Fruit fly (Drosophila melanogaster): ENCODE results near the gene Gr93c.

The Gr93c gene

DNA sequence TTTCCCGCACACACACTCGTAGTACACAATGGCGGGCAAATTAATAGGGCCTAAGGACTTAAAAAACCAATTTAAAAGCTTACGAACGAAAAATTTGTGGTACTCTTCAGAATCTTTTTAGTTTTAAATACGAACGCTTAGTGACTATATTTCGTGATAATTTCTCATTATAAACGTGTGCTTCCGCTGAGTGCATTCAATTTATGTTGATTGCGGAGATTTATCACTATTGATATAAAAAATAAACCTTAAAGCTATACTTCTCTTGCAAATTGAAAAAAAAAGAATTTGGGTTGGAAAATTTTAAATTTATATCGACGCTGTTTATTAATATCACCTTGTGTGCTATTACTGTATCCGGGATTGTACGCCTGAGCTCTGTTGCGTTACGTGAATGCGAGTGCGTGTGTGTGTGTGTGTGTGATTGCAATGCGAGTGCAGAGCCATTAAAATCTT lies 4.0 kb upstream of the Gr93c start (continued):
- peak; percentile 92 for TF ChIP-seq Ets65A (GFP tag)
- TF ChIP-seq CG17802 (tag; optimal IDR thresholded peaks at IDR 0.05): no peak
- TF ChIP-seq Opbp (GFP tag; IDR thresholded peaks at IDR 0.05; ENCODE audit: partially characterized antibody): no peak
- peak; percentile 53 for TF ChIP-seq nau (GFP tag; optimal IDR thresholded peaks at IDR 0.05)
- TF ChIP-seq az2 (GFP tag; optimal IDR thresholded peaks at IDR 0.05): peak; percentile 75
- TF ChIP-seq Hmr (GFP tag; optimal IDR thresholded peaks at IDR 0.05): peak; percentile 55
- TF ChIP-seq CG3407 (GFP tag; optimal IDR thresholded peaks at IDR 0.05): peak; percentile 46
- peak; percentile 30 for TF ChIP-seq jumu (GFP tag; optimal IDR thresholded peaks at IDR 0.05)
- TF ChIP-seq D (optimal IDR thresholded peaks at IDR 0.05): no peak
- peak; percentile 77 for TF ChIP-seq D (GFP tag; optimal IDR thresholded peaks at IDR 0.05)
- TF ChIP-seq Bdp1 (GFP tag; optimal IDR thresholded peaks at IDR 0.05): no peak
- peak; percentile 86 for TF ChIP-seq CG2712 (tag; optimal IDR thresholded peaks at IDR 0.05)
- peak; percentile 69 for TF ChIP-seq CG33557 (GFP tag; optimal IDR thresholded peaks at IDR 0.05)
- TF ChIP-seq Trl (optimal IDR thresholded peaks at IDR 0.05): no peak
- peak; percentile 66 for TF ChIP-seq Trl (GFP tag; optimal IDR thresholded peaks at IDR 0.05)
- no peak for TF ChIP-seq CG1792 (GFP tag; optimal IDR thresholded peaks at IDR 0.05)
- TF ChIP-seq CG12942 (GFP tag; optimal IDR thresholded peaks at IDR 0.05): peak; percentile 47
- peak; percentile 36 for TF ChIP-seq cwo (GFP tag; optimal IDR thresholded peaks at IDR 0.05)
- TF ChIP-seq CkIIα-i1 (GFP tag; IDR thresholded peaks at IDR 0.05): no peak
- peak; percentile 60 for TF ChIP-seq CG5180 (GFP tag; optimal IDR thresholded peaks at IDR 0.05)
- TF ChIP-seq CG2678 (tag; optimal IDR thresholded peaks at IDR 0.05): peak; percentile 80
- no peak for TF ChIP-seq sr (GFP tag; IDR thresholded peaks at IDR 0.05)
- TF ChIP-seq sqz (GFP tag; optimal IDR thresholded peaks at IDR 0.05): peak; percentile 59
- peak; percentile 66 for TF ChIP-seq grau (tag; optimal IDR thresholded peaks at IDR 0.05)
- no peak for TF ChIP-seq CG8478 (optimal IDR thresholded peaks at IDR 0.05)
- TF ChIP-seq mam (GFP tag; optimal IDR thresholded peaks at IDR 0.05): peak; percentile 42
- peak; percentile 56 for TF ChIP-seq Side (GFP tag; optimal IDR thresholded peaks at IDR 0.05)
- no peak for TF ChIP-seq br (optimal IDR thresholded peaks at IDR 0.05)
- TF ChIP-seq CG31224 (GFP tag; IDR thresholded peaks at IDR 0.05): no peak
- TF ChIP-seq CG14014 (GFP tag; IDR thresholded peaks at IDR 0.05): no peak; the same call in 1 of the 2 replicates
- TF ChIP-seq Xbp1 (GFP tag; optimal IDR thresholded peaks at IDR 0.05): peak; percentile 67
- TF ChIP-seq ems (GFP tag; optimal IDR thresholded peaks at IDR 0.05): peak; percentile 65
- TF ChIP-seq PHDP (tag; optimal IDR thresholded peaks at IDR 0.05): peak; percentile 56
- TF ChIP-seq ind (GFP tag; optimal IDR thresholded peaks at IDR 0.05): peak; percentile 45
- no peak for TF ChIP-seq Dll (GFP tag; IDR thresholded peaks at IDR 0.05; ENCODE audit: partially characterized antibody)
- TF ChIP-seq CG7786 (GFP tag; optimal IDR thresholded peaks at IDR 0.05): peak; percentile 42
- peak; percentile 46; the same call in 1 of the 2 replicates for TF ChIP-seq CG14441 (GFP tag; IDR thresholded peaks at IDR 0.05)
- peak; percentile 36 for TF ChIP-seq tap (tag; optimal IDR thresholded peaks at IDR 0.05)
- peak; percentile 1 for TF ChIP-seq CG14965 (GFP tag; optimal IDR thresholded peaks at IDR 0.05; ENCODE audit: borderline replicate concordance)
- TF ChIP-seq CG11504 (tag; optimal IDR thresholded peaks at IDR 0.05): peak; percentile 87
- TF ChIP-seq CG5953 (GFP tag; IDR thresholded peaks at IDR 0.05): no peak
- peak; percentile 90 for TF ChIP-seq corto (GFP tag; optimal IDR thresholded peaks at IDR 0.05)
- TF ChIP-seq CG16815 (GFP tag; optimal IDR thresholded peaks at IDR 0.05): peak; percentile 63
- 0 out of 2 replicates have a peak, but pooled peaks have one; percentile 19 for TF ChIP-seq CG4360 (GFP tag; IDR thresholded peaks at IDR 0.05)
- TF ChIP-seq CG15514 (GFP tag; optimal IDR thresholded peaks at IDR 0.05): peak; percentile 13
- TF ChIP-seq phol (tag; optimal IDR thresholded peaks at IDR 0.05): peak; percentile 84
- TF ChIP-seq trem (tag; optimal IDR thresholded peaks at IDR 0.05): peak; percentile 74
- TF ChIP-seq CG8944 (GFP tag; optimal IDR thresholded peaks at IDR 0.05): peak; percentile 23
- no peak for TF ChIP-seq jigr1 (GFP tag; IDR thresholded peaks at IDR 0.05)
- peak; percentile 27 for TF ChIP-seq Dad (GFP tag; optimal IDR thresholded peaks at IDR 0.05)
- no peak for TF ChIP-seq aop (GFP tag; IDR thresholded peaks at IDR 0.05)
- peak; percentile 87 for TF ChIP-seq nmo (GFP tag; optimal IDR thresholded peaks at IDR 0.05)

Data from whole organism, embryonic.